Worm (Caenorhabditis elegans) whole organism, L4/young adult: ENCODE data around the gene set-11.

Experiments used
- W03F9.2 ChIP-seq: fragments of 150-350 bp; optimal IDR thresholded peaks from 2 replicates; lab custom pipeline; 2014; ENCODE audit warnings: missing biosample characterization, missing genetic modification characterization
- dao-5 ChIP-seq: sonication (generic microtip); optimal IDR thresholded peaks from 2 replicates; lab custom pipeline; 2016; ENCODE audit warnings: missing genotype, missing genetic modification characterization, moderate library complexity, missing compliant biosample characterization
- him-1 ChIP-seq: sonication (generic microtip); optimal IDR thresholded peaks from 2 replicates; lab custom pipeline; 2016; ENCODE audit warnings: missing genotype, missing genetic modification reagents, missing genetic modification characterization, missing compliant biosample characterization

Gene set-11

DNA sequence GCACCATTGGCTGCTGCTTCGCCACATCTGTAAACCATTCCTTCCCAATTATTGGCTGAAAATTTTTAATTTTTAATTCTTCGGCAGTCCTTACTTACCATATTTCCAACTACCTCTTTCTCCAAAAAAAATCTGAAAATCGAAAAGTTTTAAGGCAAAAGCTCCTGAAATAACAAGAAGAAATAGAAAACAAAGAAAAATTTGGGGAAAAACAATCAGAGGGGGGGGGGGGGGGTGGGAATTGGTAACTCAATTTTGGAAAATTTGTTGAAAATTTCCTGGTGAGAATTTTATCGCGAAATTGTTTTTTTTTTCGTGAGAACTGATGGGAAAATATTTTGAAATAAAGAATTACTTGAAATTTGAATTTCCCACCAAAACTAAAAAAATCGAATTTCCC lies at the start of gene set-11:
Gene set-11 (minus strand): TSS at position 101 of the 400 bp plus-strand sequence.
- TF ChIP-seq dao-5 (tag; lab: Kevin White, UChicago) = no peak
- TF ChIP-seq him-1 = no peak
- no peak for TF ChIP-seq W03F9.2 (tag; lab: Kevin White, UChicago)

DNA sequence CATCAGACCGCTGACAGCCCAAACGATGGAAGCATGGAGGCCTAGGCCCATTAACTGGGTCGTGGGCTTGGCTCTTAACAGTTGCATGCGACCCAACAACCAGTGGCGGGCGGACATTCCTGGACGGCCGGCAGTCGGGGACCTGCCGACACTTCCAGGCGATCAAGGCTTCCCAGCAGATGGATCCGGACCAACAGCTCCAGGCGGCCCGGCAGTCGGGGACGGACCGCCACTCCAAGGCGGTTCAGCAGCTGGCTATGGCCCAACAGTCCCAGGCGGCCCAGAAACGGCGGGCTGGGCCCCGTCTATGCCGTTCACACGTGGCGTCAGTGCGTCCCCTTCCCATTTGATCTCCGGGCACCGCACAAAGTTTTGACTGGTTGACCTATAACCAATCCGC lies 49.0 kb upstream of the set-11 start:
- TF ChIP-seq W03F9.2 (tag; lab: Kevin White, UChicago) = no peak
- no peak for TF ChIP-seq him-1

DNA sequence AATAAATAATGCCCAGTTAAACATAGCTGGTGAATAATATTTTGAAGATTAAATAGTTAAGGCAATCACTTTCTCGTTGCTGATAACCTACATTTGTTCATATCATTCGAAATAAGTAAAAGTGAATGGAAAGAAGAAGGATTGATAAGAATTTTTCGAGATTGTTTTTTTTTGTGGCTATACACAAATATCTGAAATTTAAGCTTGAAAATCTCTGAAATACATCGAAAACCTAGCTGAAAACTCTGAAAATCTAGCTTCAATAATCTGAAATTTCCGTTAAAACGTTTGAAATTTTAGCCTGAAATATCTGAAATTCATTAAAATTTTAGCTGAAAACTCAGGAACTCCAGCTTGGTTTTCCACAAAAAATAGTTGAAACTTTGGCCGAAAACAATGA lies 47.2 kb upstream of the set-11 start, which contains the start of gene T05A8.6:
Gene T05A8.6 (minus strand): TSS at position 101 of the 400 bp plus-strand sequence.
- no peak for TF ChIP-seq W03F9.2 (tag; lab: Kevin White, UChicago)
- TF ChIP-seq him-1 = no peak
- TF ChIP-seq dao-5 (tag; lab: Kevin White, UChicago) = no peak

DNA sequence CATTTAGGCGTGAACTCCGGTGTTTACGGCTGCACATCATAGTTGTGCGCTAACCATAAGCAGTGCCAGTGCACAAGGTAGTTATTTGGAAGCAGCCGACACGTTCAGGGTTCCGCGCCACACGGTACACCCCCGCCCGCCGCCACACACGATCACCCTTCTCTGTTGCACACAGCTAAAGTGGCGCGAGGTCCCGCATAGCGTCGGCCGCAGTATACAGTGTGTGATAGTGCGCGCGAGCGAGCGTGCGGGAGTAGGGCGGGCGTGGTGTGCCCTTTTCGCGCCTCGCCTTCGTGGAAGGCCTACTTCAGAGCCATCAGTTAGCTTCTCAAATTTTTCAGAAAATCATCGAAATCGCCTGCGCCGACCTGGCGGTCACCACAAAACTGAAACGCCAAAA lies 44.6 kb upstream of the set-11 start:
- no peak for TF ChIP-seq him-1

DNA sequence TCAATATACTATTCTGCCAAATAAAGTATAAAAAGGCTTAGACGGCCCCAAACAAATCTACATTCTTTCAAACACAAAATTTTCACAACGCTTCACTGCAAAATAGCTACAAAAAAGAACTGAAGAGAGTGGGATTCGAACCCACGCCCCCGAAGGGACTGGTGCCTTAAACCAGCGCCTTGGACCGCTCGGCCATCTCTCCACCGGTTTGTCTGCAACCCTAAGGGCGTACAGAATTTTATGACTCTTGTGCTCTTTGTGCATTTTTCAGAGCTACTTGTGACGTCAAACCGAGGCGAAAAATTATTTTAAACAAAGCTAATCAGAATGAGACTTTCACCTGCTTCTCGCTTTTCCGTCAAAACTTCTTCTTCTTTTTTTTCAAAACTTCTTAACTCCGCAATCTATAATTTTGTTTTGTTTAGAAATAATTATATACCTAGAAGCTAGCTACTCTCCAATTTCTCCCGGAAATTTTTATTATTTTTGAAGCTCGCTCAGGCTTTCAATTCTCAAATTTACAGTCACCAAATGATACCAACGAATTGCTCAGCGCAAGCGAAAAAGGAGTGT lies 43.9 kb upstream of the set-11 start, which contains the start of gene T05A8.8:
Gene T05A8.8 (plus strand): TSS at position 523 of the 573 bp plus-strand sequence.
- TF ChIP-seq him-1 (no peak), dao-5 (tag; lab: Kevin White, UChicago) (no peak), W03F9.2 (tag; lab: Kevin White, UChicago) (no peak)

DNA sequence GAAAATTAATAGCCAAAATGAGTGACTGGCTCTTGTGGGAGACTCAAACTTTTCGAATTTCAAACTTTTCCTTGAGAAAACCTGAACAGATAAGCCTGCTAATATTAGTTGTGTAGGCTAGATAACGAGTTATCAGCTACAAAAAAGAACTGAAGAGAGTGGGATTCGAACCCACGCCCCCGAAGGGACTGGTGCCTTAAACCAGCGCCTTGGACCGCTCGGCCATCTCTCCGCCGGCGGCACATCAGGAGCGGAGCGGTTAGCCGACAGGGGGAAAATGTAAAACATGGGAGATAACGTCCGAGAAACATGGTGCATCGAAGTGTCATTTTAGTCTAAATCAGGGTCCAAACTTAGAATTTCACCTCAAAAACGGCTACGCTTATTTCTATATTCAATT lies 43.3 kb upstream of the set-11 start:
- TF ChIP-seq W03F9.2 (tag; lab: Kevin White, UChicago) (no peak), dao-5 (tag; lab: Kevin White, UChicago) (no peak), him-1 (no peak)

ce11 chrII:2735192-2735591 lies 42.8 kb upstream of the set-11 start, which contains the start of gene wdr-31:
TSS of gene wdr-31 (minus strand) at chrII:2735292.
- no peak for TF ChIP-seq W03F9.2 (tag; lab: Kevin White, UChicago)
- TF ChIP-seq dao-5 (tag; lab: Kevin White, UChicago) = no peak
- TF ChIP-seq him-1 = no peak

ce11 chrII:2734735-2735134 lies 42.4 kb upstream of the set-11 start:
- no peak for TF ChIP-seq dao-5 (tag; lab: Kevin White, UChicago)
- TF ChIP-seq him-1 = no peak

DNA sequence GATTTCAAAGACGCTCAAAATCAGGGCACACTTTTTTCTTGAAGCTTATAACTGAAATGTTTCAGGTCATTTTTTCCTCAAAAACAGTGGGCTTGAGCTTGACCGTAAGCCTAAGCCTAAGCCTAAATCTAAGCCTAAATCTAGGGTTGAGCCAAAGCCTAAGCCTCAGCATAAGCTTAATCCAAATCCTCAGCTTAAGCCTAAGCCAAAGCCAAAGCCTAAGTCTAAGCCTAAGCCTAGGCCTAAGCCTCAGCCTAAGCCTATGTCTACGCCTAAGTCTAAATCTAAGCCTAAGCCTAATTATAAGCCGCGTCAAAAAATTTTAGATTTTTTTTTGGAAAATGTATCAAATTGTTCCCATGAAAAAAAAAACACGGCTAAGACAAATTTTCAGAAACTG lies 41.9 kb upstream of the set-11 start:
- TF ChIP-seq W03F9.2 (tag; lab: Kevin White, UChicago) (no peak), him-1 (no peak), dao-5 (tag; lab: Kevin White, UChicago) (no peak)

DNA sequence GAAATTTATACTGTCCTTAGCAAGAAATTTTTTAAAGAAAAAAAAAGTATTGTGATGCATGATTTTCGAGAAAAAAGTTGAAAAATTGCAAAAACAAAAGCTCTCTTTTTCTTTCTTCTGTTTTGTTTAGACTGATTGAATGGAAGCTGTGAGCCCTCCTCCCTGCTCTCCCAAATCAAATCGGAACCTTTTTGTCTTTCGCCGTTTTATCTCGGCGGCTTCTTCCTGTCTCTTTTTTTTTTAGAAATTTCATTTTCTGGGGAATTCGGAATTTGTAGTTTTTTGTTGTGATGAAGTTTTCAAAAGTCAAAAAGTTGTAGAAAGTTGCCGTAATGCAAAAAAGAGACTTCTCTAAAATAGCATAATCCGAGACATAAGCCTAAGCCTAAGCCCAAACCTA lies 38.3 kb upstream of the set-11 start:
- TF ChIP-seq him-1 (no peak), dao-5 (tag; lab: Kevin White, UChicago) (no peak), W03F9.2 (tag; lab: Kevin White, UChicago) (no peak)

DNA sequence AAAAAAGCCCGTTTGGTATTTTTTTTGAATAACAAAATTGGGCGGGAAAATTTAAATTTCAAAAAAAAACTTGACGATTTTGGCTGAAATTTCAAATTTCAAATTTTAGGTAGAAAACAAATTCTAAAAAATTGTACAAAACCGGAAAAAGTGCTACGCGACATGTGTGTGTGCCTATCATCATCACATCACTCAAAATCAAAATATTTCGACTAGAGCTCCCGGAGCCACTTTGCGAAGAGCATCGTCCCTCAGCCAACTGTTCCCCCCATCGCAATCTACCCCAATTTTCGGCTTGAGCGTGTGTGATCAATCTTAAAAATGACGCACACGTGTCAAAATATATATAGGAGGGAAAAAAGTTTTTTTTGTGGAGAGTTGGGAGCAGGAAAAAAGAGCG lies 34.4 kb upstream of the set-11 start:
- no peak for TF ChIP-seq W03F9.2 (tag; lab: Kevin White, UChicago)
- TF ChIP-seq him-1 = no peak
- TF ChIP-seq dao-5 (tag; lab: Kevin White, UChicago) = no peak

ce11 chrII:2725561-2725960 lies 33.2 kb upstream of the set-11 start, which contains the start of the genes T05A8.11 and nep-2:
TSS of gene T05A8.11 (minus strand) at chrII:2725661.
TSS of gene nep-2 (minus strand) at chrII:2725752.
- TF ChIP-seq W03F9.2 (tag; lab: Kevin White, UChicago) (no peak), dao-5 (tag; lab: Kevin White, UChicago) (no peak), him-1 (no peak)

- TF ChIP-seq dao-5 (tag; lab: Kevin White, UChicago) = no peak
- no peak for TF ChIP-seq W03F9.2 (tag; lab: Kevin White, UChicago)
- no peak for TF ChIP-seq him-1
Measured at ce11 chrII:2721992-2722391, 29.6 kb upstream of the set-11 start.

DNA sequence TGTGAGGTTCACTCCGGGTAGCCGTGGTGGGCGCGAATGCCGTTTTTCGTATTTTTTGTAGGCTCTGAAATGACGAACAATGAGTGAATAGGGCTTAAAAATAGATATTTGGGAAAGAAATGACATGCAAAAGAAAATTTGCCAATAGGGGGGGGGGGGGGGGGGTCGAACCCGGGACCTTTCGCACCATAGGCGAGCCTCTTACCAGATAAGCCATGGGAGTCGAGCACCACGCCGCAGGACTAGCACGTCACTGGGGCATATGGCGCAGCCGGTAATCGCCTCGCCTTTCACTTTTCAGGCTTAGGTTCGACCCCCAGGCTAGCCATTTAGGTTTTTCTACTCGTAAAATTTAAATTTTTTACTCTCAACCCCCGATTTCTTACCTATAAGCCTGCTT lies 26.8 kb upstream of the set-11 start:
- no peak for TF ChIP-seq him-1
- TF ChIP-seq W03F9.2 (tag; lab: Kevin White, UChicago) = no peak
- TF ChIP-seq dao-5 (tag; lab: Kevin White, UChicago) = no peak

DNA sequence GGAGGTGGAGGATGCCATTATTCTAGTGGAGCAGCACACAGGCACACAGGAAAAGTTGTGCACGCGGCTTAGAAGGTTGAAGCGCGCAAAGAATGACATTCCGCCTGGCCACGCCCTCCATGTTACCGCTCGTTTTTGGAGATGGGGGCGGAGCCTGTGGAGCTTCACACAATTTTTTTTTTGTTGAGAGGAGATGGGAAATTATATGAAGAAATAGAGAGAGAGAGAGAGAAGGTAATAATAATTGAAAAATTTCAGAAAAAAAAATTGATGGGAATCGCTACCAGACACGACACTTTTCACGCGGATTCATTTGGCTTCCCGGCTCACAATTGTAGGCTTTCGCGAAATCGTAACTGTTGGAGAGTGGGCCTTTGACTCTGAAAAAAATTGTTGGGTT lies 25.0 kb upstream of the set-11 start, which contains the start of gene T05A8.3:
Gene T05A8.3 (minus strand): TSS at position 101 of the 400 bp plus-strand sequence.
- TF ChIP-seq him-1 = no peak
- TF ChIP-seq W03F9.2 (tag; lab: Kevin White, UChicago) = no peak
- no peak for TF ChIP-seq dao-5 (tag; lab: Kevin White, UChicago)
